Fruit fly (Drosophila melanogaster): ENCODE measurements around the gene CG13361.
A peak's percentile ranks its signal among the peaks of the same experiment; 100 is the strongest.

The CG13361 gene

DNA sequence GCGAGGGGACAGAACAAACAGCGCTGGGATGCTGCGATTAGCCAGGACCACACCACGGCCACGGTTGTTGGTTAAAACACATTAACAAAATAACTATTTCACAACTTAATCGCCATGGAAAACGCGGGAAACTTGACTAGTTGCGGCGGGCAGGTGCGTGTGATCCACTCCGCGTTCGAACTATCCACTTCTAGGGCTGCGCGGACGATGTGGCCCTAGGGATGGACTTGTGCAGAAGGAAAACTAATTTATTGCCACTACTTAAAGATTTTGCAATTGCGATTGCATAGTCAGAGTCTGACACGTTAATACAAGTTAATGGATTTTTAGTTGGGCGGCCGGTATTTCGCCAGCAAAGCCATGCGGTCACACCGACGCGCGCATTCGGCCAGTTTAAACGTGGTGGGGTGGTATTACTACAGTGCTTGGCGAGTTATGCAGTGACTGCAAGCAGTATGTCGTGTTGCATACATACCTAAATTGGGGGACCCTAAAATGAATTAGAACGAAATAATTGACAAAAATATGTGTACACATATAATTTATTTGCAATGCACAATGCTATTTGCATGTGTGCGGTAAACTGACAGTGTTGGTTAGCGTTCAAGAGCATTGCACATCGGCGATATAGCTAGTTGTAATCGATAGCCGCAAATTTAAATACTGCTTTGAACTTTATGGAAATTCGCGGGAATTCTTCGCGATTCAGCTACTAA, 47.9 kb upstream of the CG13361 start, which contains the start of gene Rbf (continued):
- TF ChIP-seq CG30403 (GFP tag; optimal IDR thresholded peaks at IDR 0.05) (peak; percentile 1), CG13287 (GFP tag; IDR thresholded peaks at IDR 0.05; ENCODE audit: partially characterized antibody) (peak; percentile 55; the same call in 1 of the 2 replicates), prd (optimal IDR thresholded peaks at IDR 0.05) (no peak), prd (GFP tag; IDR thresholded peaks at IDR 0.05) (no peak), zf30C (GFP tag; optimal IDR thresholded peaks at IDR 0.05) (no peak), CG12659 (GFP tag; optimal IDR thresholded peaks at IDR 0.05) (peak; percentile 41), HLHmδ (GFP tag; optimal IDR thresholded peaks at IDR 0.05) (no peak), CG13424 (tag; optimal IDR thresholded peaks at IDR 0.05) (no peak), cato (GFP tag; optimal IDR thresholded peaks at IDR 0.05; ENCODE audit: borderline replicate concordance) (no peak), fd102C (GFP tag; optimal IDR thresholded peaks at IDR 0.05) (no peak), CG7786 (GFP tag; optimal IDR thresholded peaks at IDR 0.05) (no peak), Bgb (GFP tag; IDR thresholded peaks at IDR 0.05; ENCODE audit: partially characterized antibody) (peak; percentile 55), HmgD (GFP tag; optimal IDR thresholded peaks at IDR 0.05) (no peak), nau (GFP tag; optimal IDR thresholded peaks at IDR 0.05) (no peak), CG10979 (tag; optimal IDR thresholded peaks at IDR 0.05) (no peak), Scr (GFP tag; IDR thresholded peaks at IDR 0.05; ENCODE audit: partially characterized antibody) (peak; percentile 66), CG42726 (GFP tag; IDR thresholded peaks at IDR 0.05; ENCODE audit: partially characterized antibody) (peak; percentile 28; the same call in 1 of the 2 replicates), CG17912 (GFP tag; optimal IDR thresholded peaks at IDR 0.05) (no peak), CG4617 (GFP tag; optimal IDR thresholded peaks at IDR 0.05; ENCODE audit: borderline replicate concordance) (peak; percentile 53), CG4707 (GFP tag; optimal IDR thresholded peaks at IDR 0.05) (no peak), CG12299 (tag; optimal IDR thresholded peaks at IDR 0.05) (no peak), sisA (GFP tag; IDR thresholded peaks at IDR 0.05) (no peak), vfl (GFP tag; optimal IDR thresholded peaks at IDR 0.05) (no peak), crp (GFP tag; optimal IDR thresholded peaks at IDR 0.05) (no peak), CG2712 (tag; optimal IDR thresholded peaks at IDR 0.05) (peak; percentile 6), row (GFP tag; IDR thresholded peaks at IDR 0.05) (0 out of 3 replicates have a peak, but pooled peaks have one; percentile 19), ro (GFP tag; IDR thresholded peaks at IDR 0.05) (no peak), Ets65A (GFP tag) (no peak), Dip3 (GFP tag; optimal IDR thresholded peaks at IDR 0.05) (peak; percentile 40), cg (GFP tag; optimal IDR thresholded peaks at IDR 0.05) (peak; percentile 52), Sox102F (GFP tag; optimal IDR thresholded peaks at IDR 0.05) (no peak), Dll (GFP tag; IDR thresholded peaks at IDR 0.05; ENCODE audit: partially characterized antibody) (peak; percentile 65), CrebB (tag; optimal IDR thresholded peaks at IDR 0.05) (no peak), en (GFP tag; optimal IDR thresholded peaks at IDR 0.05) (no peak), br (optimal IDR thresholded peaks at IDR 0.05) (no peak), Fer1 (GFP tag; optimal IDR thresholded peaks at IDR 0.05) (no peak), Taf1 (GFP tag; IDR thresholded peaks at IDR 0.05) (no peak), MESR4 (GFP tag; optimal IDR thresholded peaks at IDR 0.05) (peak; percentile 50), NC2α (GFP tag; optimal IDR thresholded peaks at IDR 0.05) (no peak), tna (GFP tag; IDR thresholded peaks at IDR 0.05; ENCODE audit: partially characterized antibody) (peak; percentile 52; the same call in 1 of the 2 replicates), CHES-1-like (GFP tag; optimal IDR thresholded peaks at IDR 0.05) (no peak), ase (GFP tag; IDR thresholded peaks at IDR 0.05) (no peak), CG31365 (tag; optimal IDR thresholded peaks at IDR 0.05) (no peak), ara (GFP tag; IDR thresholded peaks at IDR 0.05) (no peak), tap (tag; optimal IDR thresholded peaks at IDR 0.05) (no peak), mam (GFP tag; optimal IDR thresholded peaks at IDR 0.05) (peak; percentile 26), Asciz (GFP tag; optimal IDR thresholded peaks at IDR 0.05) (no peak), Camta (GFP tag; optimal IDR thresholded peaks at IDR 0.05) (no peak), chn (GFP tag; optimal IDR thresholded peaks at IDR 0.05) (no peak)

Data from whole organism, embryonic.